Worm (Caenorhabditis elegans) whole organism, young adult: ENCODE results near the gene ZK1320.7.

ENCODE experiments used
- B0261.1 ChIP-seq: sonication (generic microtip); optimal IDR thresholded peaks from 2 replicates; lab custom pipeline; 2016; ENCODE audit warnings: mild to moderate bottlenecking, missing genetic modification characterization, moderate library complexity, missing compliant biosample characterization
- D2030.7 ChIP-seq: fragments of 200-800 bp; sonication (Bioruptor generic); IDR thresholded peaks from 2 replicates; pipeline ENCODE4 v1.3.6; 2022; ENCODE audit warnings: missing genetic modification reagents, missing genetic modification characterization, missing compliant biosample characterization
- F23B12.7 ChIP-seq: sonication (generic microtip); optimal IDR thresholded peaks from 2 replicates; lab custom pipeline; 2017; ENCODE audit warnings: missing genetic modification characterization, mild to moderate bottlenecking, missing compliant biosample characterization, antibody characterized with exemption, moderate library complexity; ENCODE audit not compliant: insufficient read depth
- F33H1.4 ChIP-seq: fragments of 200-800 bp; sonication (Bioruptor generic); IDR thresholded peaks from 2 replicates; pipeline ENCODE4 v1.3.6; 2022; ENCODE audit warnings: missing genetic modification reagents, missing genetic modification characterization, missing compliant biosample characterization
- F37B4.10 ChIP-seq: fragments of 200-800 bp; sonication (Bioruptor generic); IDR thresholded peaks from 2 replicates; pipeline ENCODE4 v1.3.6; 2022; ENCODE audit warnings: missing genetic modification characterization, missing compliant biosample characterization
- Y53F4B.3 ChIP-seq: fragments of 200-800 bp; sonication (Bioruptor generic); IDR thresholded peaks from 2 replicates; pipeline ENCODE4 v1.3.6; 2022; ENCODE audit warnings: missing genetic modification reagents, missing genetic modification characterization, missing compliant biosample characterization
- aptf-3 ChIP-seq: fragments of 200-800 bp; sonication (Bioruptor generic); IDR thresholded peaks from 2 replicates; pipeline ENCODE4 v1.3.6; 2022; ENCODE audit warnings: missing genetic modification characterization, missing compliant biosample characterization
- athp-1 ChIP-seq: sonication (generic microtip); optimal IDR thresholded peaks from 2 replicates; lab custom pipeline; 2017; ENCODE audit warnings: mild to moderate bottlenecking, missing genetic modification characterization, missing compliant biosample characterization
- attf-5 ChIP-seq: fragments of 200-800 bp; sonication (Bioruptor generic); optimal IDR thresholded peaks from 2 replicates; lab custom pipeline; 2018; ENCODE audit warnings: mild to moderate bottlenecking, missing genetic modification characterization, missing compliant biosample characterization
- ceh-100 ChIP-seq: fragments of 200-800 bp; sonication (Bioruptor generic); IDR thresholded peaks from 2 replicates; pipeline ENCODE4 v1.3.6; 2022; ENCODE audit warnings: missing genetic modification reagents, missing genetic modification characterization, missing compliant biosample characterization
- ceh-58 ChIP-seq: fragments of 200-800 bp; sonication (Bioruptor generic); IDR thresholded peaks from 2 replicates; pipeline ENCODE4 v1.3.6; 2022; ENCODE audit warnings: missing genetic modification characterization, missing compliant biosample characterization
- ceh-79 ChIP-seq: sonication (generic microtip); optimal IDR thresholded peaks from 2 replicates; lab custom pipeline; 2017; ENCODE audit warnings: mild to moderate bottlenecking, missing genetic modification characterization, missing compliant biosample characterization
- chd-7 ChIP-seq: sonication (generic microtip); optimal IDR thresholded peaks from 2 replicates; lab custom pipeline; 2016; ENCODE audit warnings: mild to moderate bottlenecking, missing genetic modification characterization, moderate library complexity, missing compliant biosample characterization
- die-1 ChIP-seq: sonication (generic microtip); optimal IDR thresholded peaks from 2 replicates; lab custom pipeline; 2016; ENCODE audit warnings: missing genotype, mild to moderate bottlenecking, missing genetic modification characterization, missing compliant biosample characterization
- dpff-1 ChIP-seq: sonication (generic microtip); optimal IDR thresholded peaks from 2 replicates; lab custom pipeline; 2017; ENCODE audit warnings: mild to moderate bottlenecking, missing genetic modification characterization, missing compliant biosample characterization
- dpl-1 ChIP-seq: fragments of 150-350 bp; optimal IDR thresholded peaks from 2 replicates; lab custom pipeline; 2014; ENCODE audit warnings: missing biosample characterization, missing genetic modification reagents, missing genetic modification characterization
- ekl-4 ChIP-seq: fragments of 200-800 bp; sonication (Bioruptor generic); IDR thresholded peaks from 2 replicates; pipeline ENCODE4 v1.3.6; 2022; ENCODE audit warnings: missing genetic modification reagents, missing genetic modification characterization, missing compliant biosample characterization
- him-1 ChIP-seq: sonication (generic microtip); optimal IDR thresholded peaks from 2 replicates; lab custom pipeline; 2016; ENCODE audit warnings: missing genotype, missing genetic modification reagents, missing genetic modification characterization, missing compliant biosample characterization
- hlh-26 ChIP-seq: fragments of 200-800 bp; sonication (Bioruptor generic); conservative IDR thresholded peaks from 2 replicates; pipeline ENCODE4 v1.3.6; 2022; ENCODE audit warnings: missing genetic modification reagents, missing genetic modification characterization, missing compliant biosample characterization
- hmg-1.2 ChIP-seq: fragments of 200-800 bp; sonication (Bioruptor generic); IDR thresholded peaks from 2 replicates; pipeline ENCODE4 v1.3.6; 2022; ENCODE audit warnings: missing genetic modification reagents, missing genetic modification characterization, missing compliant biosample characterization
- lin-26 ChIP-seq: fragments of 200-800 bp; sonication (Bioruptor generic); IDR thresholded peaks from 2 replicates; pipeline ENCODE4 v1.3.6; 2022; ENCODE audit warnings: missing genetic modification reagents, missing genetic modification characterization, missing compliant biosample characterization
- lin-40 ChIP-seq: sonication (generic microtip); optimal IDR thresholded peaks from 2 replicates; lab custom pipeline; 2016; ENCODE audit warnings: missing genetic modification characterization, mild to moderate bottlenecking, missing compliant biosample characterization, missing genotype, missing genetic modification reagents
- lin-54 ChIP-seq: fragments of 200-800 bp; sonication (Bioruptor generic); optimal IDR thresholded peaks from 2 replicates; lab custom pipeline; 2018; ENCODE audit warnings: mild to moderate bottlenecking, missing genetic modification characterization, missing compliant biosample characterization
- lsl-1 ChIP-seq: fragments of 200-800 bp; sonication (Bioruptor generic); optimal IDR thresholded peaks from 2 replicates; lab custom pipeline; 2018; ENCODE audit warnings: mild to moderate bottlenecking, missing genetic modification characterization, moderate library complexity, missing compliant biosample characterization
- lsy-27 ChIP-seq: sonication (generic microtip); optimal IDR thresholded peaks from 2 replicates; lab custom pipeline; 2017; ENCODE audit warnings: missing genetic modification characterization, mild to moderate bottlenecking, missing compliant biosample characterization, antibody characterized with exemption, missing genotype, borderline replicate concordance; ENCODE audit not compliant: insufficient read depth
- madf-6 ChIP-seq: fragments of 200-800 bp; sonication (Bioruptor generic); IDR thresholded peaks from 2 replicates; pipeline ENCODE4 v1.3.6; 2022; ENCODE audit warnings: missing genetic modification reagents, missing genetic modification characterization, missing compliant biosample characterization
- nhr-80 ChIP-seq: sonication (generic microtip); optimal IDR thresholded peaks from 2 replicates; lab custom pipeline; 2016; ENCODE audit warnings: missing genetic modification characterization, missing compliant biosample characterization
- nhr-90 ChIP-seq: sonication (generic microtip); optimal IDR thresholded peaks from 2 replicates; lab custom pipeline; 2016; ENCODE audit warnings: missing genotype, mild to moderate bottlenecking, missing genetic modification characterization, missing compliant biosample characterization
- rec-8 ChIP-seq, 2 experiments: sonication (generic microtip); optimal IDR thresholded peaks; 2 replicates each; lab custom pipeline; 2016; ENCODE audit warnings: mild to moderate bottlenecking in 2 of 2, missing genetic modification characterization in 2 of 2, missing genetic modification reagents in 2 of 2, missing genotype in 2 of 2, missing biosample characterization in 1 of 2, missing compliant biosample characterization in 1 of 2, moderate library complexity in 1 of 2
- repo-1 ChIP-seq: sonication (generic microtip); optimal IDR thresholded peaks from 2 replicates; lab custom pipeline; 2017; ENCODE audit warnings: mild to moderate bottlenecking, missing genetic modification characterization, missing compliant biosample characterization
- rpc-1 ChIP-seq, 2 experiments: fragments of 150-350 bp in 1 of 2; sonication (generic microtip) in 1 of 2; optimal IDR thresholded peaks; 2 replicates each; lab custom pipeline; 2014 to 2018; ENCODE audit warnings: missing biosample characterization in 1 of 2, missing genetic modification characterization in 1 of 2, missing genetic modification reagents in 1 of 2, missing genotype in 1 of 2
- snpc-1.3 ChIP-seq: sonication (generic microtip); optimal IDR thresholded peaks from 2 replicates; lab custom pipeline; 2017; ENCODE audit warnings: missing genetic modification characterization, mild to moderate bottlenecking, missing compliant biosample characterization, antibody characterized with exemption, moderate library complexity, missing genotype, missing genetic modification reagents; ENCODE audit not compliant: insufficient read depth
- snpc-3.4 ChIP-seq: sonication (generic microtip); optimal IDR thresholded peaks from 2 replicates; lab custom pipeline; 2017; ENCODE audit warnings: missing genetic modification characterization, mild to moderate bottlenecking, missing compliant biosample characterization, antibody characterized with exemption, moderate library complexity, missing genotype, missing genetic modification reagents
- snpc-4 ChIP-seq, 5 experiments: fragments of 150-350 bp in 1 of 5; sonication (generic microtip) in 4 of 5; optimal IDR thresholded peaks; 2 replicates each; lab custom pipeline; 2014 to 2018; ENCODE audit warnings: missing genetic modification characterization in 5 of 5, missing biosample characterization in 3 of 5, antibody characterized with exemption in 2 of 5, mild to moderate bottlenecking in 2 of 5, missing compliant biosample characterization in 2 of 5, missing genotype in 2 of 5, moderate library complexity in 2 of 5, missing genetic modification reagents in 1 of 5
- tbp1 ChIP-seq: fragments of 200-800 bp; sonication (Bioruptor generic); optimal IDR thresholded peaks from 2 replicates; lab custom pipeline; 2018; ENCODE audit warnings: mild to moderate bottlenecking, missing genetic modification characterization, missing compliant biosample characterization
- unc-62 ChIP-seq: fragments of 150-350 bp; optimal IDR thresholded peaks from 2 replicates; lab custom pipeline; 2014; ENCODE audit warnings: missing biosample characterization, missing genetic modification reagents, missing genetic modification characterization
- ztf-18 ChIP-seq: sonication (generic microtip); optimal IDR thresholded peaks from 2 replicates; lab custom pipeline; 2016; ENCODE audit warnings: missing genotype, mild to moderate bottlenecking, missing genetic modification characterization, missing compliant biosample characterization
- ztf-25 ChIP-seq: fragments of 200-800 bp; sonication (Bioruptor generic); IDR thresholded peaks from 2 replicates; pipeline ENCODE4 v1.3.6; 2022; ENCODE audit warnings: missing genetic modification reagents, missing genetic modification characterization, missing compliant biosample characterization
- ztf-28 ChIP-seq: fragments of 200-800 bp; sonication (Bioruptor generic); IDR thresholded peaks from 2 replicates; pipeline ENCODE4 v1.3.6; 2022; ENCODE audit warnings: missing genetic modification reagents, missing genetic modification characterization, missing compliant biosample characterization

Gene ZK1320.7

DNA sequence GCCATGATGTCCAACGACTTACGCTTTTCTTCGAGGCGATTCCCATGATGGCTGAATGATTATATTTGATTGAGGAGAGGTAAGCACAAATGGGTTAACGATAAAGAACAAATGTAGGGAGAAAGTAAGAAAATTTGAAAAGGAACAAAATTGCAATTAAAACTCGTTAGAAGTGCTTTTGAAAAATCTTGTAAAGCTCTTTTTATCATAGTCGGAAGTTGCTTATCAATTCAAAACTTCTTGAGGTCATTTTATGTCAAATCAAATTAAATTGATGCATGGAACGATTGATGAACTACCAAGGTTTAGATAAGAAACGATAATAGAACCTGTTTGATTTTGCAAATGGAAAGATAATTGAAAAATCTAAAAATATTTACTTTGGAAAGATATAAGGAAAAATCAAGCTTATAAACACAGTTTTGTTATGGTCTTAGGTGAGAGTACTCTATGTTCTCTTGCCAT, 37.5 kb downstream of the ZK1320.7 start, which contains the start of gene glt-5:
Gene glt-5 (minus strand): TSS at position 51 of the 465 bp plus-strand sequence.
- no peak for TF ChIP-seq ceh-100 (GFP tag; lab: Robert Waterston, UW)

DNA sequence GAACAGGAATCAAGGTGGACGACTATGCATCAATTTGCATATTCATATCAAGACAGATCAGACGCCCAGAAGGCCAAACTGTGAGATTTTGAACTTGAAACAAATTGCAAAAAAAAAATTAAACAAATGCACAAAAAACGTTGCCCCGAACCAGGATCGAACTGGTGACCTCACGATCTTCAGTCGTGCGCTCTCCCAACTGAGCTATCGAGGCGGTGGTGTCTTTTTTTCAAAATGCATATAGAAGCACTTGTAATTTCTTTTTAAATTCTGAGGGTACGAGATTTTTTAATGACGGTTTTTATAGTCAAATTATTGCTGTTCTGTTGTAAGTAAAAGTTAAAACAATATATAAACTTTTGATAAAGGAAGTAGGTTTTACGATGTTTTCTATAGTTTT, 41.7 kb downstream of the ZK1320.7 start:
- peak; percentile 58 for TF ChIP-seq die-1 (tag; lab: Kevin White, UChicago)
- peak; percentile 20; the same call in 1 of the 2 replicates for TF ChIP-seq Y53F4B.3 (GFP tag; lab: Robert Waterston, UW)
- TF ChIP-seq F37B4.10 (GFP tag; lab: Robert Waterston, UW): no peak
- peak; percentile 11 for TF ChIP-seq lin-54
- TF ChIP-seq ekl-4 (GFP tag; lab: Robert Waterston, UW): 0 out of 2 replicates have a peak, but pooled peaks have one; percentile 11
- TF ChIP-seq attf-5 (GFP tag; lab: Kevin White, UChicago): peak; percentile 33
- TF ChIP-seq lin-26 (GFP tag; lab: Robert Waterston, UW): peak; percentile 74
- peak; percentile 25 for TF ChIP-seq athp-1 (tag; lab: Kevin White, UChicago)
- TF ChIP-seq tbp1: peak; percentile 95
- peak; percentile 23 for TF ChIP-seq lsl-1 (GFP tag; lab: Kevin White, UChicago)
- TF ChIP-seq hmg-1.2 (GFP tag; lab: Robert Waterston, UW): peak; percentile 41; the same call in 1 of the 2 replicates
- no peak for TF ChIP-seq aptf-3
- peak; percentile 13 for TF ChIP-seq dpl-1 (GFP tag; lab: Kevin White, UChicago)
- TF ChIP-seq snpc-1.3 (tag; lab: Kevin White, UChicago): peak; percentile 33
- TF ChIP-seq ztf-18 (tag; lab: Kevin White, UChicago): peak; percentile 46
- TF ChIP-seq him-1 (tag; lab: Kevin White, UChicago): peak; percentile 32
- peak; percentile 44 for TF ChIP-seq lsy-27 (tag; lab: Kevin White, UChicago)
- TF ChIP-seq ceh-58 (GFP tag; lab: Robert Waterston, UW): no peak
- no peak for TF ChIP-seq repo-1 (tag; lab: Kevin White, UChicago)
- 0 out of 2 replicates have a peak, but pooled peaks have one; percentile 25 for TF ChIP-seq ztf-28 (GFP tag; lab: Robert Waterston, UW)
- TF ChIP-seq F33H1.4 (GFP tag; lab: Robert Waterston, UW): peak; percentile 20; the same call in 1 of the 2 replicates
- peak; percentile 71 for TF ChIP-seq F23B12.7
- no peak for TF ChIP-seq chd-7 (tag; lab: Kevin White, UChicago)
- no peak for TF ChIP-seq lin-40 (tag; lab: Kevin White, UChicago)
- TF ChIP-seq madf-6: peak; percentile 35; the same call in 1 of the 2 replicates
- peak in 1 of 2 experiments; percentile 39 for TF ChIP-seq rec-8 (tag; optimal IDR thresholded peaks at IDR 0.05; lab: Kevin White, UChicago)
- TF ChIP-seq B0261.1 (tag; lab: Kevin White, UChicago): peak; percentile 70
- peak; percentile 71; the same call in 1 of the 2 replicates for TF ChIP-seq ztf-25 (GFP tag; lab: Robert Waterston, UW)
- TF ChIP-seq ceh-79 (tag; lab: Kevin White, UChicago): no peak
- peak; percentile 73 for TF ChIP-seq rpc-1 (optimal IDR thresholded peaks at IDR 0.05; lab: Kevin White, UChicago)
- TF ChIP-seq rpc-1 (tag; optimal IDR thresholded peaks at IDR 0.05; lab: Kevin White, UChicago): peak; percentile 94
- peak; percentile 35 for TF ChIP-seq nhr-90
- TF ChIP-seq unc-62 (GFP tag; lab: Kevin White, UChicago): no peak
- no peak for TF ChIP-seq dpff-1 (tag; lab: Kevin White, UChicago)
- TF ChIP-seq snpc-4 (GFP tag; optimal IDR thresholded peaks at IDR 0.05; lab: Kevin White, UChicago): peak; percentile 7
- TF ChIP-seq snpc-4 (tag; optimal IDR thresholded peaks at IDR 0.05; lab: Kevin White, UChicago): peak in 2 of 4 experiments; percentile 19 to 46
- TF ChIP-seq snpc-3.4 (tag; lab: Kevin White, UChicago): peak; percentile 55
- TF ChIP-seq D2030.7 (GFP tag; lab: Robert Waterston, UW): peak; percentile 59
- TF ChIP-seq hlh-26: no peak
- peak; percentile 4 for TF ChIP-seq nhr-80 (tag; lab: Kevin White, UChicago)
